Worm (Caenorhabditis elegans): ENCODE measurements around the gene hpo-34.

Gene hpo-34

DNA sequence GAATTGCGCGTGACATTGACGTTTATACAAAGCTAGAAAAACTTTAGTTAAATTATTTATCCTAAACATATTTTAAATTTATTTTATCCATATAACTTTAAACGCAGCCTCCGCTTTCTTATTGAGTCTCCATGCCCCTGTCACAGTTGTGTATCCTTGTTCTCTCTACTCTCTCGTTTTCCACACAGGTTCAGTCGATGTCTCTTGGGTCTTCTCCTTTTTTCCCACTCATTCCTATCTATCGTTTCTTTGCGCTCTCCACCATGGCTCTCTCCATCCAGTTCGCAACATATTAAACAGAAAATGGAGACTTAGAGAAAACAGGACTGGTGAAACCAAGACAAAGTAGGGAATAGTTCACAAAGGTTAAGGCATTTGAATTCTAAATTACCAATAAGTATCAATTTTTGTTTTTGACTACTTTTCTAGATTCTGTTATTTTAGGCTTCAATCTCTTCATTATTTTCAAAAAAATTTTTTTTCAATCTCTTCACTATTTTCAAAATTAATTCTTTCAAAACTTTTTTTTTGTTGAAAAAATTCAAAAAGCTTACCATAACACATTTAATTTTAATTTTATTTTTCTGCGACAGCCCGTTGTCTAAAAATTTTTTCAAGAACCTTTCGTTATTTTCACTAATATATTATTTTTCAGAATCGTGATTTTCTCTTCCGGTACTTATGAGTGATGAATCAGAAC is 3.3 kb upstream of the hpo-34 start, which contains the start of gene sdc-2 (continued):
- TF ChIP-seq hlh-12 (tag; optimal IDR thresholded peaks at IDR 0.05) (no peak), hlh-26 (GFP tag; conservative IDR thresholded peaks at IDR 0.05) (no peak), unc-130 (GFP tag; optimal IDR thresholded peaks at IDR 0.05) (no peak), sdz-38 (tag; optimal IDR thresholded peaks at IDR 0.05) (no peak), hmg-20 (GFP tag; IDR thresholded peaks at IDR 0.05) (no peak), mes-4 (tag; optimal IDR thresholded peaks at IDR 0.05) (no peak), attf-6 (GFP tag; IDR thresholded peaks at IDR 0.05) (no peak), rcor-1 (GFP tag; IDR thresholded peaks at IDR 0.05) (peak; percentile 73), egl-18 (GFP tag; IDR thresholded peaks at IDR 0.05) (no peak), T26A5.8 (tag; optimal IDR thresholded peaks at IDR 0.05) (no peak), ztf-6 (GFP tag; IDR thresholded peaks at IDR 0.05) (no peak), bed-2 (GFP tag; IDR thresholded peaks at IDR 0.05) (no peak), F22D6.2 (tag; optimal IDR thresholded peaks at IDR 0.05) (no peak), ets-4 (GFP tag; optimal IDR thresholded peaks at IDR 0.05) (no peak), B0261.1 (tag; optimal IDR thresholded peaks at IDR 0.05) (peak; percentile 22), snpc-1.1 (tag; optimal IDR thresholded peaks at IDR 0.05; ENCODE audit: insufficient read depth) (no peak), tbx-9 (tag; optimal IDR thresholded peaks at IDR 0.05; ENCODE audit: borderline replicate concordance) (no peak), mxl-1 (tag; optimal IDR thresholded peaks at IDR 0.05) (no peak), gei-17 (GFP tag; optimal IDR thresholded peaks at IDR 0.05) (peak; percentile 93), F33H1.4 (GFP tag; IDR thresholded peaks at IDR 0.05) (no peak), snpc-1.3 (tag; optimal IDR thresholded peaks at IDR 0.05; ENCODE audit: insufficient read depth) (no peak), T07F8.4 (tag; optimal IDR thresholded peaks at IDR 0.05) (no peak), Y53F4B.3 (GFP tag; IDR thresholded peaks at IDR 0.05) (no peak), nfyb-1 (GFP tag; IDR thresholded peaks at IDR 0.05) (peak; percentile 61; the same call in 1 of the 2 replicates), ztf-25 (GFP tag; IDR thresholded peaks at IDR 0.05) (no peak), lag-1 (GFP tag; IDR thresholded peaks at IDR 0.05) (no peak), ztf-22 (GFP tag; optimal IDR thresholded peaks at IDR 0.05) (no peak), F10E7.11 (tag; optimal IDR thresholded peaks at IDR 0.05) (no peak), zim-3 (tag; optimal IDR thresholded peaks at IDR 0.05) (no peak), egrh-3 (GFP tag; IDR thresholded peaks at IDR 0.05) (no peak), hsf-1 (GFP tag; IDR thresholded peaks at IDR 0.05) (no peak), ccch-3 (GFP tag; optimal IDR thresholded peaks at IDR 0.05) (no peak), let-526 (GFP tag; IDR thresholded peaks at IDR 0.05) (no peak), ztf-18 (tag; optimal IDR thresholded peaks at IDR 0.05) (no peak), ceh-100 (GFP tag; IDR thresholded peaks at IDR 0.05) (no peak), dpff-1 (tag; optimal IDR thresholded peaks at IDR 0.05) (no peak)

- TF ChIP-seq cebp-2 (GFP tag; IDR thresholded peaks at IDR 0.05), result no peak
- no peak for TF ChIP-seq F57A8.1 (GFP tag; optimal IDR thresholded peaks at IDR 0.05)
- TF ChIP-seq Y53G8AR.9 (GFP tag; conservative IDR thresholded peaks at IDR 0.05), result no peak
- TF ChIP-seq him-1 (tag; optimal IDR thresholded peaks at IDR 0.05), result no peak
- no peak for TF ChIP-seq atf-7 (tag; optimal IDR thresholded peaks at IDR 0.05)
- no peak for TF ChIP-seq nhr-179 (tag; optimal IDR thresholded peaks at IDR 0.05)
- no peak for TF ChIP-seq gei-17 (GFP tag; optimal IDR thresholded peaks at IDR 0.05)
- no peak for TF ChIP-seq hsf-1 (GFP tag; IDR thresholded peaks at IDR 0.05)
- TF ChIP-seq chd-7 (tag; optimal IDR thresholded peaks at IDR 0.05), result no peak
- TF ChIP-seq Y53F4B.3 (GFP tag; IDR thresholded peaks at IDR 0.05), result no peak
- no peak for TF ChIP-seq D2030.7 (GFP tag; IDR thresholded peaks at IDR 0.05)
- no peak for TF ChIP-seq tbx-9 (tag; optimal IDR thresholded peaks at IDR 0.05; ENCODE audit: borderline replicate concordance)
- TF ChIP-seq K12H6.12 (tag; optimal IDR thresholded peaks at IDR 0.05), result no peak
- TF ChIP-seq rec-8 (tag; optimal IDR thresholded peaks at IDR 0.05), result no peak
- TF ChIP-seq ets-4 (GFP tag; optimal IDR thresholded peaks at IDR 0.05), result no peak
- no peak for TF ChIP-seq ceh-91 (GFP tag; IDR thresholded peaks at IDR 0.05)
- no peak for TF ChIP-seq madf-8 (GFP tag; conservative IDR thresholded peaks at IDR 0.05)
- TF ChIP-seq F39B2.1 (GFP tag; IDR thresholded peaks at IDR 0.05), result no peak
These were observed 451 bp downstream of the hpo-34 start for ce11 chrX:11518415-11518814.

Measured in whole organism, young adult.